Worm (Caenorhabditis elegans) whole organism, L1 larva: ENCODE data around the gene bbln-1.
A peak's percentile ranks its signal among the peaks of the same experiment; 100 is the strongest.

Experiments
- aha-1 ChIP-seq: fragments of 150-350 bp; optimal IDR thresholded peaks from 2 replicates; lab custom pipeline; 2014; ENCODE audit warnings: missing biosample characterization, missing genetic modification characterization
- aly-2 ChIP-seq: fragments of 150-350 bp; optimal IDR thresholded peaks from 2 replicates; lab custom pipeline; 2014; ENCODE audit warnings: missing biosample characterization, missing genetic modification characterization
- ama-1 ChIP-seq: fragments of 150-350 bp; optimal IDR thresholded peaks from 2 replicates; lab custom pipeline; 2014
- ceh-63 ChIP-seq: fragments of 200-800 bp; sonication (Bioruptor generic); optimal IDR thresholded peaks from 2 replicates; lab custom pipeline; 2018; ENCODE audit warnings: mild to moderate bottlenecking, missing genetic modification characterization, missing compliant biosample characterization
- ceh-8 ChIP-seq: fragments of 200-800 bp; sonication (Bioruptor generic); optimal IDR thresholded peaks from 2 replicates; lab custom pipeline; 2018; ENCODE audit warnings: mild to moderate bottlenecking, missing genetic modification characterization, moderate library complexity, missing compliant biosample characterization
- ceh-82 ChIP-seq, 3 experiments: fragments of 150-350 bp in 1 of 3; sonication (generic microtip) in 2 of 3; optimal IDR thresholded peaks; 2 replicates each; lab custom pipeline; 2014 to 2017; ENCODE audit warnings: missing biosample characterization in 3 of 3, missing genetic modification characterization in 3 of 3
- ceh-88 ChIP-seq: fragments of 200-800 bp; sonication (Bioruptor generic); IDR thresholded peaks from 2 replicates; pipeline ENCODE4 v1.3.6; 2022; ENCODE audit warnings: missing genetic modification characterization, missing compliant biosample characterization
- dsc-1 ChIP-seq: sonication (generic microtip); optimal IDR thresholded peaks from 2 replicates; lab custom pipeline; 2016; ENCODE audit warnings: mild to moderate bottlenecking, missing genetic modification characterization, missing compliant biosample characterization
- efl-1 ChIP-seq, 4 experiments: fragments of 150-350 bp; optimal IDR thresholded peaks in 3 of 4; peaks in 1 of 4; 1 replicate in 1 of 4; 2 replicates in 3 of 4; lab custom pipeline; 2014; ENCODE audit warnings: missing biosample characterization in 2 of 4, missing genetic modification characterization in 2 of 4, missing genetic modification reagents in 2 of 4
- egl-27 ChIP-seq, 2 experiments: fragments of 150-350 bp in 1 of 2; sonication (generic microtip); optimal IDR thresholded peaks; 3 replicates each; lab custom pipeline; 2017 to 2018; ENCODE audit warnings: missing biosample characterization in 2 of 2, missing genetic modification characterization in 2 of 2, missing genetic modification reagents in 2 of 2
- elt-2 ChIP-seq: sonication (generic microtip); optimal IDR thresholded peaks from 2 replicates; lab custom pipeline; 2016; ENCODE audit warnings: missing genetic modification characterization, mild to moderate bottlenecking, inconsistent platforms, missing compliant biosample characterization, missing genetic modification reagents
- elt-3 ChIP-seq, 6 experiments: fragments of 150-350 bp in 1 of 6; sonication (generic microtip); optimal IDR thresholded peaks; 2 replicates each; lab custom pipeline; 2017 to 2018; ENCODE audit warnings: missing biosample characterization in 6 of 6, missing genetic modification characterization in 6 of 6, inconsistent platforms in 1 of 6
- fkh-10 ChIP-seq: sonication (generic microtip); optimal IDR thresholded peaks from 2 replicates; lab custom pipeline; 2017; ENCODE audit warnings: missing biosample characterization, missing genetic modification reagents, missing genetic modification characterization
- fos-1 ChIP-seq: fragments of 150-350 bp; optimal IDR thresholded peaks from 2 replicates; lab custom pipeline; 2014; ENCODE audit warnings: missing biosample characterization, missing genetic modification characterization
- hpl-2 ChIP-seq: fragments of 150-350 bp; optimal IDR thresholded peaks from 2 replicates; lab custom pipeline; 2014; ENCODE audit warnings: missing biosample characterization, missing genetic modification reagents, missing genetic modification characterization
- irx-1 ChIP-seq: sonication (generic microtip); optimal IDR thresholded peaks from 2 replicates; lab custom pipeline; 2016; ENCODE audit warnings: missing genetic modification characterization, missing compliant biosample characterization
- isw-1 ChIP-seq: fragments of 200-800 bp; sonication (Bioruptor generic); IDR thresholded peaks from 2 replicates; pipeline ENCODE4 v1.3.6; 2022; ENCODE audit warnings: missing genetic modification characterization, missing compliant biosample characterization
- jun-1 ChIP-seq: fragments of 150-350 bp; optimal IDR thresholded peaks from 2 replicates; lab custom pipeline; 2014; ENCODE audit warnings: missing biosample characterization, missing genetic modification reagents, missing genetic modification characterization
- lin-13 ChIP-seq: fragments of 150-350 bp; optimal IDR thresholded peaks from 2 replicates; lab custom pipeline; 2014; ENCODE audit warnings: missing biosample characterization, missing genetic modification reagents, missing genetic modification characterization
- lin-14 ChIP-seq: fragments of 200-800 bp; sonication (Bioruptor generic); optimal IDR thresholded peaks from 2 replicates; lab custom pipeline; 2018; ENCODE audit warnings: mild to moderate bottlenecking, missing genetic modification characterization, moderate library complexity, missing compliant biosample characterization
- lin-39 ChIP-seq: fragments of 150-350 bp; optimal IDR thresholded peaks from 2 replicates; lab custom pipeline; 2014; ENCODE audit warnings: missing biosample characterization, missing genetic modification reagents, missing genetic modification characterization
- lir-3 ChIP-seq: sonication (generic microtip); optimal IDR thresholded peaks from 2 replicates; lab custom pipeline; 2016; ENCODE audit warnings: mild to moderate bottlenecking, missing genetic modification characterization, moderate library complexity, missing compliant biosample characterization; ENCODE audit not compliant: poor library complexity
- nhr-20 ChIP-seq: sonication (generic microtip); optimal IDR thresholded peaks from 2 replicates; lab custom pipeline; 2016; ENCODE audit warnings: mild to moderate bottlenecking, missing genetic modification characterization, missing compliant biosample characterization
- nhr-47 ChIP-seq: sonication (generic microtip); optimal IDR thresholded peaks from 2 replicates; lab custom pipeline; 2016; ENCODE audit warnings: mild to moderate bottlenecking, missing genetic modification characterization, moderate library complexity, missing compliant biosample characterization
- nhr-77 ChIP-seq: fragments of 150-350 bp; optimal IDR thresholded peaks from 2 replicates; lab custom pipeline; 2014; ENCODE audit warnings: missing biosample characterization, missing genetic modification characterization
- nhr-85 ChIP-seq: sonication (generic microtip); peaks from one replicate; lab custom pipeline; 2016; ENCODE audit warnings: missing genetic modification characterization, inconsistent platforms, missing compliant biosample characterization
- pqm-1 ChIP-seq: sonication (generic microtip); optimal IDR thresholded peaks from 3 replicates; lab custom pipeline; 2017; ENCODE audit warnings: missing biosample characterization, missing genetic modification characterization
- snpc-4 ChIP-seq: fragments of 150-350 bp; optimal IDR thresholded peaks from 2 replicates; lab custom pipeline; 2014; ENCODE audit warnings: missing biosample characterization, missing genetic modification characterization
- sptf-1 ChIP-seq: fragments of 150-350 bp; optimal IDR thresholded peaks from 2 replicates; lab custom pipeline; 2014; ENCODE audit warnings: missing biosample characterization, missing genetic modification characterization
- tbx-2 ChIP-seq: sonication (generic microtip); optimal IDR thresholded peaks from 2 replicates; lab custom pipeline; 2016; ENCODE audit warnings: missing genetic modification characterization, missing compliant biosample characterization
- tlp-1 ChIP-seq: fragments of 150-350 bp; optimal IDR thresholded peaks from 2 replicates; lab custom pipeline; 2014; ENCODE audit warnings: missing biosample characterization, missing genetic modification characterization
- unc-30 ChIP-seq: sonication (generic microtip); optimal IDR thresholded peaks from 2 replicates; lab custom pipeline; 2017; ENCODE audit warnings: missing biosample characterization, missing genetic modification characterization
- vab-15 ChIP-seq: sonication (generic microtip); optimal IDR thresholded peaks from 2 replicates; lab custom pipeline; 2017; ENCODE audit warnings: missing genotype, mild to moderate bottlenecking, missing genetic modification characterization, missing compliant biosample characterization
- zip-4 ChIP-seq: fragments of 200-800 bp; sonication (Bioruptor generic); optimal IDR thresholded peaks from 2 replicates; lab custom pipeline; 2018; ENCODE audit warnings: mild to moderate bottlenecking, missing genetic modification characterization, moderate library complexity, missing compliant biosample characterization

The bbln-1 gene

DNA sequence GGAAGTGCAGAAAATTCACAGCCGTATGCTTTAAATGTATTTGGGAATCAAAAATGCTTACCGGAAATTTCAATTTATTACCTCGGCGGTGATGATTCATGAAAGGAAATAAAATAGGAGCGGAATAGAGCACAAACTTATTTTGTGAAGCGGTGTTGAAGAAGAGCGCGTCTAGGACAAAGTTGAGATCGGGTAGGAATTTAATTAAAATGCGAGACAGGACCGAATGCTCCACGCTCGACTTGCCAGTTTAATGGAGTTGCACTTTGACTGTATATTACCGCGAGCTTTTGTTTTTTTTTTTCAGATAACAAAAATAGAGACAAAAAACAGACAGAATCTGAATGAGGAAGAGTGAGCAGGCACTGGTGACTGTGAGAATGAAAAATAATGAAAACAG is 32.4 kb upstream of the bbln-1 start:
- TF ChIP-seq nhr-47 (tag; lab: Kevin White, UChicago) = no peak
- no peak for TF ChIP-seq ceh-8
- TF ChIP-seq nhr-20 (tag; lab: Kevin White, UChicago) = no peak
- no peak for TF ChIP-seq irx-1 (tag; lab: Kevin White, UChicago)
- TF ChIP-seq tlp-1 = no peak
- no peak for TF ChIP-seq ceh-88 (GFP tag; lab: Robert Waterston, UW)
- no peak for TF ChIP-seq isw-1
- no peak for TF ChIP-seq egl-27 (tag; optimal IDR thresholded peaks at IDR 0.05; lab: Kevin White, UChicago)
- no peak for TF ChIP-seq fos-1
- TF ChIP-seq lin-13 = no peak
- no peak for TF ChIP-seq vab-15 (tag; lab: Kevin White, UChicago)
- no peak for TF ChIP-seq elt-3 (tag; optimal IDR thresholded peaks at IDR 0.05; lab: Kevin White, UChicago)
- no peak for TF ChIP-seq ceh-63 (GFP tag; lab: Kevin White, UChicago)

DNA sequence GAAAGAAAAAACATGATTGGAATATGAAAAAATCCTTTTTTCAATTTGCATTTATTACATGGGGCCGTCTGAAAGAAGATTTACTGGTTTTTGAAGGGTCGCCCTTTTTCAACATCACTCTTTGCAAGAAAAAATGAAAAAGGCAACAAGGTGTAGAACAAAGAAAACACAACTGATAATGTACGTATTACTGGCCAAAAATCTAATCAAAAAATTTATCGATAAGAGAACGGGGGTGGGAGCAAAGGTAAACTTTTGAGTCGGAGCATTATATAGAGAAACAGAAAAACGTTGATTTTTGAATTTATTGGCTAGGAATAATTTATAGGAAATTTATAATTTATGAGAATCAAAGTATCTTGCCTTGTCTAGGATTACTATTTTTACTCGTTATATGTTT is 29.6 kb upstream of the bbln-1 start:
- TF ChIP-seq elt-2 (tag; lab: Kevin White, UChicago) (peak; percentile 45), lin-39 (no peak), jun-1 (tag; lab: Kevin White, UChicago) (no peak), efl-1 (optimal IDR thresholded peaks at IDR 0.05; lab: Kevin White, UChicago) (no peak), efl-1 (GFP tag; optimal IDR thresholded peaks at IDR 0.05 in 1 of 2; lab: Kevin White, UChicago) (peak in 1 of 2 experiments; percentile 81)

ce11 chrX:3181376-3181775 is 29.1 kb upstream of the bbln-1 start:
- TF ChIP-seq ceh-82 (tag; optimal IDR thresholded peaks at IDR 0.05; lab: Kevin White, UChicago) = peak in 1 of 3 experiments; percentile 2
- TF ChIP-seq lin-14 (GFP tag; lab: Kevin White, UChicago) = peak; percentile 66
- no peak for TF ChIP-seq lir-3 (tag; lab: Kevin White, UChicago)
- TF ChIP-seq dsc-1 = no peak
- peak; percentile 71 for TF ChIP-seq fkh-10 (GFP tag; lab: Kevin White, UChicago)

DNA sequence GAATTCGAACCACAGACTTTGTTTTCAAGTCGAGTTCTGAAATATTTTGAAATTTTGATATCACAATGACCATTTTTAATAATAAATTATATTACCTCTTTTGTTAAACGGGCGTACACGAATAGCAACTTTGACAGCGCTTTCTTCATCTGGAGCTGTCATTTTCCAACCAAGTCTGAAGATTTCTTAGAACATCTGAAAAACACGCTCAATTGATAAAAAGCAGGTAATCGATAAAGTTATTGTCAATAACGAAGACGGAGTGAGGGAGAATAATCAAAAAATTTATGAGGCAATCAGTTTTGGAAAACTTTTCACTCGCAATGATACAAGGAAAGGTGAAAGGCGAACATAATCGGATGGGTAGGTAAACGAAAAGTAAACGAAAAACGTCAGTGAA is 26.2 kb upstream of the bbln-1 start, which contains the start of gene klp-4:
TSS of gene klp-4 (minus strand) at position 201 of the 400 bp plus-strand sequence.
- no peak for TF ChIP-seq pqm-1 (tag; lab: Kevin White, UChicago)
- no peak for TF ChIP-seq lin-13
- TF ChIP-seq sptf-1 = no peak
- TF ChIP-seq zip-4 (GFP tag; lab: Kevin White, UChicago) = no peak
- TF ChIP-seq egl-27 (tag; optimal IDR thresholded peaks at IDR 0.05; lab: Kevin White, UChicago) = no peak
- no peak for TF ChIP-seq isw-1
- no peak for TF ChIP-seq nhr-77 (tag; lab: Kevin White, UChicago)

DNA sequence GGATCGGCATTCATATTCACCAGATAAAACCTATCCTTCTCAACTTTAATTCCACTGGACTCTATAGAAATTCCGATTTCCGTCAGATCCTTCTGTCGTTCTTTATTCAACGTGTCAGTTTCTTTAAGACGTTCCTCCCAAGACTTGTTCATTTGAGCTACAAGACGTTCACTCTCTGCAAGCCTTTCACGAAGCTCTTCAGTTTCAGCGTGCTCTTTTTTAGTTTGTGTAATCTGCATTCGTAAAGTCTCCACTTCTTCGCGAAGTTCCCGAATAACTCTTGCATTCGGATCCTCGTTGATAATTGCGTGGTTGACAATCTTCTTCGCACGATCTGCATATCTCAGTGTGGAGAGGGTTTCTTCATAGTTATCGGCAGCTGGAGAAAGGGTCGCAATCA is 24.5 kb upstream of the bbln-1 start:
- TF ChIP-seq efl-1 (optimal IDR thresholded peaks at IDR 0.05; lab: Kevin White, UChicago) (no peak), efl-1 (GFP tag; optimal IDR thresholded peaks at IDR 0.05 in 1 of 2; lab: Kevin White, UChicago) (no peak), nhr-85 (tag; lab: Kevin White, UChicago) (no peak), snpc-4 (no peak), unc-30 (tag; lab: Kevin White, UChicago) (no peak), hpl-2 (GFP tag; lab: Kevin White, UChicago) (no peak), aly-2 (tag; lab: Kevin White, UChicago) (no peak), lin-14 (GFP tag; lab: Kevin White, UChicago) (no peak), ama-1 (lab: Kevin White, UChicago) (no peak), elt-2 (tag; lab: Kevin White, UChicago) (no peak), lir-3 (tag; lab: Kevin White, UChicago) (no peak), ceh-63 (GFP tag; lab: Kevin White, UChicago) (no peak), fkh-10 (GFP tag; lab: Kevin White, UChicago) (no peak), aha-1 (tag; lab: Kevin White, UChicago) (no peak), tbx-2 (no peak)
